Worm (Caenorhabditis elegans) whole organism, L1 larva: ENCODE measurements around the gene ttr-15.
A peak's percentile ranks its signal among the peaks of the same experiment; 100 is the strongest.

ENCODE experiments used
- C04F5.9 ChIP-seq: sonication (generic microtip); optimal IDR thresholded peaks from 2 replicates; lab custom pipeline; 2016; ENCODE audit warnings: missing genetic modification characterization, missing compliant biosample characterization
- C16A3.4 ChIP-seq: fragments of 150-350 bp; optimal IDR thresholded peaks from 2 replicates; lab custom pipeline; 2014; ENCODE audit warnings: missing biosample characterization, missing genetic modification characterization
- F16B12.6 ChIP-seq: fragments of 150-350 bp; optimal IDR thresholded peaks from 2 replicates; lab custom pipeline; 2014; ENCODE audit warnings: missing biosample characterization, missing genetic modification characterization
- Y116A8C.19 ChIP-seq: sonication (generic microtip); optimal IDR thresholded peaks from 2 replicates; lab custom pipeline; 2016; ENCODE audit warnings: missing compliant biosample characterization, missing genetic modification characterization, borderline replicate concordance
- aly-2 ChIP-seq: fragments of 150-350 bp; optimal IDR thresholded peaks from 2 replicates; lab custom pipeline; 2014; ENCODE audit warnings: missing biosample characterization, missing genetic modification characterization
- ceh-82 ChIP-seq, 3 experiments: fragments of 150-350 bp in 1 of 3; sonication (generic microtip) in 2 of 3; optimal IDR thresholded peaks; 2 replicates each; lab custom pipeline; 2014 to 2017; ENCODE audit warnings: missing biosample characterization in 3 of 3, missing genetic modification characterization in 3 of 3
- ceh-88 ChIP-seq: fragments of 200-800 bp; sonication (Bioruptor generic); IDR thresholded peaks from 2 replicates; pipeline ENCODE4 v1.3.6; 2022; ENCODE audit warnings: missing genetic modification characterization, missing compliant biosample characterization
- ces-1 ChIP-seq: fragments of 150-350 bp; optimal IDR thresholded peaks from 2 replicates; lab custom pipeline; 2014; ENCODE audit warnings: missing biosample characterization, missing genetic modification reagents, missing genetic modification characterization
- efl-1 ChIP-seq, 4 experiments: fragments of 150-350 bp; optimal IDR thresholded peaks in 3 of 4; peaks in 1 of 4; 1 replicate in 1 of 4; 2 replicates in 3 of 4; lab custom pipeline; 2014; ENCODE audit warnings: missing biosample characterization in 2 of 4, missing genetic modification characterization in 2 of 4, missing genetic modification reagents in 2 of 4
- efl-3 ChIP-seq: fragments of 200-800 bp; sonication (Bioruptor generic); optimal IDR thresholded peaks from 2 replicates; lab custom pipeline; 2018; ENCODE audit warnings: mild to moderate bottlenecking, missing genetic modification characterization, missing compliant biosample characterization
- egl-13 ChIP-seq: sonication (generic microtip); optimal IDR thresholded peaks from 2 replicates; lab custom pipeline; 2016; ENCODE audit warnings: missing genotype, missing genetic modification reagents, missing genetic modification characterization, missing compliant biosample characterization
- elt-2 ChIP-seq: sonication (generic microtip); optimal IDR thresholded peaks from 2 replicates; lab custom pipeline; 2016; ENCODE audit warnings: missing genetic modification characterization, mild to moderate bottlenecking, inconsistent platforms, missing compliant biosample characterization, missing genetic modification reagents
- ets-5 ChIP-seq: fragments of 200-800 bp; sonication (Bioruptor generic); IDR thresholded peaks from 2 replicates; pipeline ENCODE4 v1.3.6; 2022; ENCODE audit warnings: missing genetic modification characterization, missing compliant biosample characterization
- fkh-4 ChIP-seq: sonication (generic microtip); optimal IDR thresholded peaks from 2 replicates; lab custom pipeline; 2016; ENCODE audit warnings: missing compliant biosample characterization, missing genetic modification characterization, borderline replicate concordance
- grh-1 ChIP-seq: fragments of 200-800 bp; sonication (Bioruptor generic); IDR thresholded peaks from 2 replicates; pipeline ENCODE4 v1.3.6; 2022; ENCODE audit warnings: missing genetic modification reagents, missing genetic modification characterization, missing compliant biosample characterization
- hlh-17 ChIP-seq: fragments of 200-800 bp; sonication (Bioruptor generic); optimal IDR thresholded peaks from 2 replicates; lab custom pipeline; 2018; ENCODE audit warnings: missing genetic modification characterization, mild to moderate bottlenecking, missing compliant biosample characterization, moderate library complexity, borderline replicate concordance
- jun-1 ChIP-seq: fragments of 150-350 bp; optimal IDR thresholded peaks from 2 replicates; lab custom pipeline; 2014; ENCODE audit warnings: missing biosample characterization, missing genetic modification reagents, missing genetic modification characterization
- lin-14 ChIP-seq: fragments of 200-800 bp; sonication (Bioruptor generic); optimal IDR thresholded peaks from 2 replicates; lab custom pipeline; 2018; ENCODE audit warnings: mild to moderate bottlenecking, missing genetic modification characterization, moderate library complexity, missing compliant biosample characterization
- lin-15B ChIP-seq: fragments of 150-350 bp; sonication (generic microtip); optimal IDR thresholded peaks from 3 replicates; lab custom pipeline; 2014; ENCODE audit warnings: missing biosample characterization, missing genetic modification characterization
- lsy-2 ChIP-seq, 2 experiments: fragments of 150-350 bp; optimal IDR thresholded peaks; 2 replicates each; lab custom pipeline; 2014; ENCODE audit warnings: missing biosample characterization in 2 of 2, missing genetic modification characterization in 2 of 2
- mdl-1 ChIP-seq, 2 experiments: fragments of 150-350 bp; optimal IDR thresholded peaks; 2 replicates each; lab custom pipeline; 2014 to 2017; ENCODE audit warnings: missing biosample characterization in 2 of 2, missing genetic modification characterization in 2 of 2, inconsistent platforms in 1 of 2
- mef-2 ChIP-seq: fragments of 150-350 bp; optimal IDR thresholded peaks from 2 replicates; lab custom pipeline; 2014; ENCODE audit warnings: missing biosample characterization, missing genetic modification characterization
- mep-1 ChIP-seq: fragments of 150-350 bp; optimal IDR thresholded peaks from 2 replicates; lab custom pipeline; 2014; ENCODE audit warnings: missing biosample characterization, missing genetic modification characterization
- nhr-11 ChIP-seq: fragments of 150-350 bp; optimal IDR thresholded peaks from 2 replicates; lab custom pipeline; 2014; ENCODE audit warnings: missing biosample characterization, missing genetic modification characterization
- nhr-20 ChIP-seq: sonication (generic microtip); optimal IDR thresholded peaks from 2 replicates; lab custom pipeline; 2016; ENCODE audit warnings: mild to moderate bottlenecking, missing genetic modification characterization, missing compliant biosample characterization
- nhr-237 ChIP-seq: fragments of 150-350 bp; optimal IDR thresholded peaks from 2 replicates; lab custom pipeline; 2014; ENCODE audit warnings: missing biosample characterization, missing genetic modification characterization
- nhr-71 ChIP-seq: sonication (generic microtip); optimal IDR thresholded peaks from 2 replicates; lab custom pipeline; 2016; ENCODE audit warnings: mild to moderate bottlenecking, missing genetic modification characterization, moderate library complexity, missing compliant biosample characterization
- nhr-84 ChIP-seq: sonication (generic microtip); optimal IDR thresholded peaks from 2 replicates; lab custom pipeline; 2017; ENCODE audit warnings: missing biosample characterization, missing genetic modification characterization
- pag-3 ChIP-seq: sonication (generic microtip); optimal IDR thresholded peaks from 2 replicates; lab custom pipeline; 2017; ENCODE audit warnings: missing genetic modification characterization, mild to moderate bottlenecking, missing compliant biosample characterization, antibody characterized with exemption, borderline replicate concordance; ENCODE audit not compliant: insufficient read depth
- pax-3 ChIP-seq: fragments of 200-800 bp; sonication (Bioruptor generic); optimal IDR thresholded peaks from 2 replicates; lab custom pipeline; 2018; ENCODE audit warnings: mild to moderate bottlenecking, missing genetic modification characterization, moderate library complexity, missing compliant biosample characterization
- rnt-1 ChIP-seq: sonication (generic microtip); optimal IDR thresholded peaks from 2 replicates; lab custom pipeline; 2016; ENCODE audit warnings: mild to moderate bottlenecking, missing genetic modification characterization, moderate library complexity, missing compliant biosample characterization
- snpc-4 ChIP-seq: fragments of 150-350 bp; optimal IDR thresholded peaks from 2 replicates; lab custom pipeline; 2014; ENCODE audit warnings: missing biosample characterization, missing genetic modification characterization
- snu-23 ChIP-seq: sonication (generic microtip); optimal IDR thresholded peaks from 2 replicates; lab custom pipeline; 2016; ENCODE audit warnings: missing genetic modification characterization, missing compliant biosample characterization
- swsn-7 ChIP-seq: sonication (generic microtip); optimal IDR thresholded peaks from 2 replicates; lab custom pipeline; 2016; ENCODE audit warnings: missing genetic modification characterization, missing compliant biosample characterization
- tbx-2 ChIP-seq: sonication (generic microtip); optimal IDR thresholded peaks from 2 replicates; lab custom pipeline; 2016; ENCODE audit warnings: missing genetic modification characterization, missing compliant biosample characterization
- unc-130 ChIP-seq: fragments of 150-350 bp; optimal IDR thresholded peaks from 2 replicates; lab custom pipeline; 2017; ENCODE audit warnings: missing biosample characterization, missing genetic modification characterization, inconsistent platforms
- unc-62 ChIP-seq: fragments of 150-350 bp; optimal IDR thresholded peaks from 2 replicates; lab custom pipeline; 2014; ENCODE audit warnings: missing biosample characterization, missing genetic modification reagents, missing genetic modification characterization
- unc-86 ChIP-seq: sonication (generic microtip); optimal IDR thresholded peaks from 2 replicates; lab custom pipeline; 2016; ENCODE audit warnings: missing genetic modification characterization, missing compliant biosample characterization
- unc-98 ChIP-seq: fragments of 200-800 bp; sonication (Bioruptor generic); IDR thresholded peaks from 2 replicates; pipeline ENCODE4 v1.3.6; 2022; ENCODE audit warnings: missing genetic modification characterization, missing compliant biosample characterization
- vab-15 ChIP-seq: sonication (generic microtip); optimal IDR thresholded peaks from 2 replicates; lab custom pipeline; 2017; ENCODE audit warnings: missing genotype, mild to moderate bottlenecking, missing genetic modification characterization, missing compliant biosample characterization
- xbp-1 ChIP-seq: sonication (generic microtip); optimal IDR thresholded peaks from 2 replicates; lab custom pipeline; 2016; ENCODE audit warnings: missing genetic modification characterization, missing compliant biosample characterization
- zip-4 ChIP-seq: fragments of 200-800 bp; sonication (Bioruptor generic); optimal IDR thresholded peaks from 2 replicates; lab custom pipeline; 2018; ENCODE audit warnings: mild to moderate bottlenecking, missing genetic modification characterization, moderate library complexity, missing compliant biosample characterization

The ttr-15 gene

ce11 chrIII:10367355-10367909 is 29.8 kb downstream of the ttr-15 start (continued):
- TF ChIP-seq unc-62 (GFP tag; lab: Kevin White, UChicago) (no peak), hlh-17 (GFP tag; lab: Kevin White, UChicago) (no peak)

ce11 chrIII:10373845-10374244 is 36.2 kb downstream of the ttr-15 start:
- TF ChIP-seq efl-3 (no peak), swsn-7 (tag; lab: Kevin White, UChicago) (no peak), hlh-17 (GFP tag; lab: Kevin White, UChicago) (no peak), jun-1 (tag; lab: Kevin White, UChicago) (no peak), nhr-71 (no peak), tbx-2 (no peak)

- TF ChIP-seq elt-2 (tag; lab: Kevin White, UChicago) (peak; percentile 20), F16B12.6 (tag; lab: Kevin White, UChicago) (no peak)
- TF ChIP-seq, all 84 proteins: peak for 1
Observed at ce11 chrIII:10376041-10376440, 38.4 kb downstream of the ttr-15 start.

ce11 chrIII:10378899-10379298 is 41.3 kb downstream of the ttr-15 start:
- no peak for TF ChIP-seq egl-13 (tag; lab: Kevin White, UChicago)
- peak; percentile 20 for TF ChIP-seq elt-2 (tag; lab: Kevin White, UChicago)
- TF ChIP-seq, all 84 proteins: peak for 1

- TF ChIP-seq nhr-11 (no peak), efl-1 (optimal IDR thresholded peaks at IDR 0.05; lab: Kevin White, UChicago) (peak in 1 of 2 experiments; percentile 21), efl-1 (GFP tag; optimal IDR thresholded peaks at IDR 0.05 in 1 of 2; lab: Kevin White, UChicago) (peak in 1 of 2 experiments; percentile 5), rnt-1 (tag; lab: Kevin White, UChicago) (peak; percentile 0), zip-4 (GFP tag; lab: Kevin White, UChicago) (no peak), lin-14 (GFP tag; lab: Kevin White, UChicago) (peak; percentile 71)
Observed at ce11 chrIII:10379632-10380031, 42.0 kb downstream of the ttr-15 start.

ce11 chrIII:10380640-10381039 is 43.0 kb downstream of the ttr-15 start:
- TF ChIP-seq xbp-1 (tag; lab: Kevin White, UChicago) (no peak), efl-3 (no peak), nhr-237 (tag; lab: Kevin White, UChicago) (no peak), nhr-84 (tag; lab: Kevin White, UChicago) (no peak), unc-130 (tag; lab: Kevin White, UChicago) (no peak), grh-1 (GFP tag; lab: Robert Waterston, UW) (no peak), pag-3 (no peak), unc-86 (tag; lab: Kevin White, UChicago) (no peak), mep-1 (tag; lab: Kevin White, UChicago) (peak; percentile 35), unc-98 (GFP tag; lab: Robert Waterston, UW) (no peak), Y116A8C.19 (no peak), ces-1 (GFP tag; lab: Kevin White, UChicago) (no peak), nhr-20 (tag; lab: Kevin White, UChicago) (no peak), aly-2 (no peak), nhr-11 (no peak), fkh-4 (tag; lab: Kevin White, UChicago) (no peak), lin-15B (tag; lab: Kevin White, UChicago) (no peak), swsn-7 (tag; lab: Kevin White, UChicago) (peak; percentile 16), mdl-1 (tag; optimal IDR thresholded peaks at IDR 0.05; lab: Kevin White, UChicago) (no peak), snu-23 (GFP tag; lab: Kevin White, UChicago) (peak; percentile 23), vab-15 (tag; lab: Kevin White, UChicago) (no peak), C04F5.9 (tag; lab: Kevin White, UChicago) (no peak), ceh-88 (GFP tag; lab: Robert Waterston, UW) (no peak), ceh-82 (tag; optimal IDR thresholded peaks at IDR 0.05; lab: Kevin White, UChicago) (peak in 1 of 3 experiments; percentile 9), C16A3.4 (tag; lab: Kevin White, UChicago) (no peak), snpc-4 (no peak), mef-2 (no peak), pax-3 (tag; lab: Kevin White, UChicago) (no peak), lsy-2 (tag; optimal IDR thresholded peaks at IDR 0.05; lab: Kevin White, UChicago) (peak; percentile 17 to 19), ets-5 (GFP tag; lab: Robert Waterston, UW) (no peak)
